Worm (Caenorhabditis elegans) whole organism, L2 larva: ENCODE measurements around the gene T25E4.2.

Experiments used
- C34F6.9 ChIP-seq: fragments of 150-350 bp; optimal IDR thresholded peaks from 2 replicates; lab custom pipeline; 2014; ENCODE audit warnings: missing biosample characterization, missing genetic modification characterization
- F13H6.1 ChIP-seq: sonication (generic microtip); optimal IDR thresholded peaks from 2 replicates; lab custom pipeline; 2016; ENCODE audit warnings: missing genetic modification characterization, missing compliant biosample characterization
- R02D3.7 ChIP-seq: fragments of 150-350 bp; optimal IDR thresholded peaks from 2 replicates; lab custom pipeline; 2014; ENCODE audit warnings: missing biosample characterization, missing genetic modification characterization
- Y55F3AM.14 ChIP-seq: fragments of 200-800 bp; sonication (Bioruptor generic); optimal IDR thresholded peaks from 2 replicates; lab custom pipeline; 2018; ENCODE audit warnings: mild to moderate bottlenecking, missing genetic modification characterization, missing compliant biosample characterization
- alr-1 ChIP-seq: fragments of 150-350 bp; optimal IDR thresholded peaks from 2 replicates; lab custom pipeline; 2014; ENCODE audit warnings: missing biosample characterization, missing genetic modification characterization
- aly-2 ChIP-seq: fragments of 150-350 bp; optimal IDR thresholded peaks from 2 replicates; lab custom pipeline; 2014; ENCODE audit warnings: missing biosample characterization, missing genetic modification characterization
- ama-1 ChIP-seq: fragments of 150-350 bp; optimal IDR thresholded peaks from 2 replicates; lab custom pipeline; 2018; ENCODE audit warnings: inconsistent platforms
- blmp-1 ChIP-seq: sonication (generic microtip); optimal IDR thresholded peaks from 2 replicates; lab custom pipeline; 2017; ENCODE audit warnings: missing genetic modification characterization, mild to moderate bottlenecking, missing compliant biosample characterization, antibody characterized with exemption, moderate library complexity; ENCODE audit not compliant: insufficient read depth
- ceh-82 ChIP-seq: fragments of 150-350 bp; optimal IDR thresholded peaks from 2 replicates; lab custom pipeline; 2014; ENCODE audit warnings: missing biosample characterization, missing genetic modification characterization
- crh-2 ChIP-seq: sonication (generic microtip); optimal IDR thresholded peaks from 2 replicates; lab custom pipeline; 2017; ENCODE audit warnings: missing biosample characterization, missing genetic modification characterization
- egl-27 ChIP-seq: sonication (generic microtip); optimal IDR thresholded peaks from 3 replicates; lab custom pipeline; 2017; ENCODE audit warnings: missing biosample characterization, missing genetic modification reagents, missing genetic modification characterization
- elt-1 ChIP-seq: fragments of 150-350 bp; optimal IDR thresholded peaks from 2 replicates; lab custom pipeline; 2014; ENCODE audit warnings: missing biosample characterization, missing genetic modification characterization
- elt-3 ChIP-seq: sonication (generic microtip); optimal IDR thresholded peaks from 2 replicates; lab custom pipeline; 2017; ENCODE audit warnings: missing biosample characterization, missing genetic modification characterization
- fos-1 ChIP-seq: fragments of 150-350 bp; optimal IDR thresholded peaks from 2 replicates; lab custom pipeline; 2014; ENCODE audit warnings: missing biosample characterization, missing genetic modification characterization
- gmeb-1 ChIP-seq: fragments of 150-350 bp; optimal IDR thresholded peaks from 2 replicates; lab custom pipeline; 2014; ENCODE audit warnings: missing biosample characterization, missing genetic modification characterization
- lin-11 ChIP-seq: fragments of 150-350 bp; sonication (generic microtip); optimal IDR thresholded peaks from 2 replicates; lab custom pipeline; 2014; ENCODE audit warnings: missing biosample characterization, missing genetic modification characterization, inconsistent platforms, mixed read lengths
- lin-13 ChIP-seq: fragments of 150-350 bp; optimal IDR thresholded peaks from 2 replicates; lab custom pipeline; 2014; ENCODE audit warnings: missing biosample characterization, missing genetic modification reagents, missing genetic modification characterization
- lin-39 ChIP-seq: fragments of 150-350 bp; optimal IDR thresholded peaks from 2 replicates; lab custom pipeline; 2014; ENCODE audit warnings: missing biosample characterization, missing genetic modification reagents, missing genetic modification characterization
- lsy-2 ChIP-seq, 2 experiments: fragments of 150-350 bp in 1 of 2; sonication (generic microtip) in 1 of 2; optimal IDR thresholded peaks; 2 replicates each; lab custom pipeline; 2014 to 2017; ENCODE audit warnings: missing biosample characterization in 2 of 2, missing genetic modification characterization in 2 of 2
- mab-5 ChIP-seq: fragments of 150-350 bp; optimal IDR thresholded peaks from 2 replicates; lab custom pipeline; 2014; ENCODE audit warnings: missing biosample characterization, missing genetic modification characterization
- mbf-1 ChIP-seq: sonication (generic microtip); optimal IDR thresholded peaks from 2 replicates; lab custom pipeline; 2017; ENCODE audit warnings: missing biosample characterization, missing genetic modification characterization
- mdl-1 ChIP-seq, 2 experiments: fragments of 150-350 bp in 1 of 2; sonication (generic microtip) in 1 of 2; optimal IDR thresholded peaks; 2 replicates each; lab custom pipeline; 2017; ENCODE audit warnings: missing biosample characterization in 2 of 2, missing genetic modification characterization in 2 of 2
- nhr-10 ChIP-seq: sonication (generic microtip); optimal IDR thresholded peaks from 2 replicates; lab custom pipeline; 2017; ENCODE audit warnings: missing biosample characterization, missing genetic modification characterization
- nhr-11 ChIP-seq: fragments of 150-350 bp; optimal IDR thresholded peaks from 2 replicates; lab custom pipeline; 2014; ENCODE audit warnings: missing biosample characterization, missing genetic modification characterization
- nhr-12 ChIP-seq: fragments of 150-350 bp; optimal IDR thresholded peaks from 2 replicates; lab custom pipeline; 2014; ENCODE audit warnings: missing biosample characterization, missing genetic modification characterization
- nhr-129 ChIP-seq: fragments of 150-350 bp; optimal IDR thresholded peaks from 2 replicates; lab custom pipeline; 2014; ENCODE audit warnings: missing biosample characterization, missing genetic modification characterization
- nhr-21 ChIP-seq: fragments of 150-350 bp; optimal IDR thresholded peaks from 2 replicates; lab custom pipeline; 2014; ENCODE audit warnings: missing biosample characterization, missing genetic modification characterization
- nhr-23 ChIP-seq: fragments of 150-350 bp; optimal IDR thresholded peaks from 2 replicates; lab custom pipeline; 2014; ENCODE audit warnings: missing biosample characterization, missing genetic modification reagents, missing genetic modification characterization
- nhr-237 ChIP-seq: fragments of 150-350 bp; optimal IDR thresholded peaks from 2 replicates; lab custom pipeline; 2014; ENCODE audit warnings: missing biosample characterization, missing genetic modification characterization
- nhr-25 ChIP-seq: fragments of 150-350 bp; sonication (generic microtip); optimal IDR thresholded peaks from 3 replicates; lab custom pipeline; 2014; ENCODE audit warnings: missing biosample characterization, missing genetic modification characterization
- nhr-6 ChIP-seq: fragments of 150-350 bp; optimal IDR thresholded peaks from 2 replicates; lab custom pipeline; 2014; ENCODE audit warnings: missing biosample characterization, missing genetic modification characterization
- nhr-77 ChIP-seq: fragments of 150-350 bp; optimal IDR thresholded peaks from 2 replicates; lab custom pipeline; 2014; ENCODE audit warnings: missing biosample characterization, missing genetic modification characterization
- peb-1 ChIP-seq: fragments of 150-350 bp; optimal IDR thresholded peaks from 2 replicates; lab custom pipeline; 2014; ENCODE audit warnings: missing biosample characterization, missing genetic modification characterization
- sem-4 ChIP-seq: fragments of 150-350 bp; optimal IDR thresholded peaks from 2 replicates; lab custom pipeline; 2014; ENCODE audit warnings: missing biosample characterization, missing genetic modification reagents, missing genetic modification characterization
- sma-3 ChIP-seq: sonication (generic microtip); optimal IDR thresholded peaks from 2 replicates; lab custom pipeline; 2016; ENCODE audit warnings: missing genetic modification reagents, missing genetic modification characterization, missing compliant biosample characterization
- snpc-4 ChIP-seq: fragments of 150-350 bp; optimal IDR thresholded peaks from 2 replicates; lab custom pipeline; 2014; ENCODE audit warnings: missing biosample characterization, missing genetic modification characterization
- unc-39 ChIP-seq: fragments of 150-350 bp; optimal IDR thresholded peaks from 2 replicates; lab custom pipeline; 2014; ENCODE audit warnings: missing biosample characterization, missing genetic modification characterization
- unc-55 ChIP-seq: fragments of 150-350 bp; sonication (generic microtip); optimal IDR thresholded peaks from 3 replicates; lab custom pipeline; 2014; ENCODE audit warnings: missing biosample characterization, missing genetic modification reagents, missing genetic modification characterization
- unc-62 ChIP-seq: fragments of 150-350 bp; optimal IDR thresholded peaks from 2 replicates; lab custom pipeline; 2014; ENCODE audit warnings: missing biosample characterization, missing genetic modification reagents, missing genetic modification characterization
- ztf-1 ChIP-seq: fragments of 200-800 bp; sonication (Bioruptor generic); conservative IDR thresholded peaks from 2 replicates; pipeline ENCODE4 v1.3.6; 2022; ENCODE audit warnings: missing genetic modification characterization, missing compliant biosample characterization
- ztf-11 ChIP-seq: sonication (generic microtip); optimal IDR thresholded peaks from 2 replicates; lab custom pipeline; 2017; ENCODE audit warnings: missing biosample characterization, missing genetic modification characterization

Gene T25E4.2

ce11 chrII:5599326-5600044 lies 17.3 kb upstream of the T25E4.2 start, which contains the start of gene C17G10.10 (continued):
- TF ChIP-seq sma-3, result peak; percentile 87
- peak; percentile 72 for TF ChIP-seq egl-27 (tag; lab: Kevin White, UChicago)
- peak; percentile 53 for TF ChIP-seq lin-13 (GFP tag; lab: Kevin White, UChicago)
- TF ChIP-seq, all 48 proteins: peak for 21

ce11 chrII:5596247-5596646 lies 14.0 kb upstream of the T25E4.2 start, which contains the start of gene C17G10.1:
TSS of gene C17G10.1 (plus strand) at chrII:5596547.
- TF ChIP-seq blmp-1 (tag; lab: Kevin White, UChicago), result no peak
- no peak for TF ChIP-seq mab-5 (tag; lab: Kevin White, UChicago)
- TF ChIP-seq Y55F3AM.14 (GFP tag; lab: Kevin White, UChicago), result no peak
- TF ChIP-seq ztf-11 (tag; lab: Kevin White, UChicago), result no peak
- TF ChIP-seq mdl-1 (tag; optimal IDR thresholded peaks at IDR 0.05; lab: Kevin White, UChicago), result no peak
- no peak for TF ChIP-seq peb-1
- no peak for TF ChIP-seq nhr-6 (tag; lab: Kevin White, UChicago)
- TF ChIP-seq nhr-237 (tag; lab: Kevin White, UChicago), result no peak
- TF ChIP-seq F13H6.1 (tag; lab: Kevin White, UChicago), result no peak
- no peak for TF ChIP-seq nhr-25
- no peak for TF ChIP-seq crh-2 (tag; lab: Kevin White, UChicago)

- TF ChIP-seq nhr-23, result no peak
- no peak for TF ChIP-seq R02D3.7
- no peak for TF ChIP-seq ztf-1
- TF ChIP-seq mbf-1 (tag; lab: Kevin White, UChicago), result no peak
- TF ChIP-seq lin-13 (GFP tag; lab: Kevin White, UChicago), result peak; percentile 27
- no peak for TF ChIP-seq mab-5 (tag; lab: Kevin White, UChicago)
- peak; percentile 27 for TF ChIP-seq nhr-129
- no peak for TF ChIP-seq lin-11 (tag; lab: Kevin White, UChicago)
- no peak for TF ChIP-seq nhr-237 (tag; lab: Kevin White, UChicago)
- no peak for TF ChIP-seq elt-3 (tag; lab: Kevin White, UChicago)
- TF ChIP-seq unc-55 (GFP tag; lab: Kevin White, UChicago), result peak; percentile 76
- no peak for TF ChIP-seq egl-27 (tag; lab: Kevin White, UChicago)
- peak; percentile 28 for TF ChIP-seq crh-2 (tag; lab: Kevin White, UChicago)
- peak; percentile 22 for TF ChIP-seq nhr-25
- TF ChIP-seq alr-1 (tag; lab: Kevin White, UChicago), result no peak
- peak in 1 of 2 experiments; percentile 66 for TF ChIP-seq lsy-2 (tag; optimal IDR thresholded peaks at IDR 0.05; lab: Kevin White, UChicago)
- TF ChIP-seq F13H6.1 (tag; lab: Kevin White, UChicago), result peak; percentile 4
- peak; percentile 68 for TF ChIP-seq C34F6.9 (tag; lab: Kevin White, UChicago)
- TF ChIP-seq nhr-21 (tag; lab: Kevin White, UChicago), result no peak
- no peak for TF ChIP-seq ama-1 (lab: Kevin White, UChicago)
- TF ChIP-seq sma-3, result peak; percentile 20
- TF ChIP-seq fos-1 (tag; lab: Kevin White, UChicago), result peak; percentile 25
- no peak for TF ChIP-seq unc-39 (tag; lab: Kevin White, UChicago)
- TF ChIP-seq lin-39 (tag; lab: Kevin White, UChicago), result no peak
- no peak for TF ChIP-seq nhr-10
- no peak for TF ChIP-seq gmeb-1 (tag; lab: Kevin White, UChicago)
Observed at ce11 chrII:5594210-5594764, 12.1 kb upstream of the T25E4.2 start, which contains the start of gene ttc-4. TSS of gene ttc-4 (plus strand) at chrII:5594714.

- TF ChIP-seq nhr-11 (tag; lab: Kevin White, UChicago) (no peak), nhr-237 (tag; lab: Kevin White, UChicago) (no peak), lin-13 (GFP tag; lab: Kevin White, UChicago) (peak; percentile 57), sem-4 (peak; percentile 88), elt-1 (tag; lab: Kevin White, UChicago) (no peak), unc-55 (GFP tag; lab: Kevin White, UChicago) (peak; percentile 28), nhr-12 (no peak), Y55F3AM.14 (GFP tag; lab: Kevin White, UChicago) (no peak), nhr-129 (peak; percentile 94), fos-1 (tag; lab: Kevin White, UChicago) (peak; percentile 91), egl-27 (tag; lab: Kevin White, UChicago) (peak; percentile 21), blmp-1 (tag; lab: Kevin White, UChicago) (peak; percentile 73), nhr-21 (tag; lab: Kevin White, UChicago) (peak; percentile 41), sma-3 (peak; percentile 85), ceh-82 (tag; lab: Kevin White, UChicago) (no peak), F13H6.1 (tag; lab: Kevin White, UChicago) (peak; percentile 86), unc-62 (GFP tag; lab: Kevin White, UChicago) (no peak), R02D3.7 (no peak), unc-39 (tag; lab: Kevin White, UChicago) (no peak), mab-5 (tag; lab: Kevin White, UChicago) (peak; percentile 35), nhr-25 (peak; percentile 87), ztf-11 (tag; lab: Kevin White, UChicago) (no peak), nhr-77 (tag; lab: Kevin White, UChicago) (no peak), snpc-4 (tag; lab: Kevin White, UChicago) (peak; percentile 74), lin-11 (tag; lab: Kevin White, UChicago) (peak; percentile 33), C34F6.9 (tag; lab: Kevin White, UChicago) (peak; percentile 82), peb-1 (no peak), nhr-6 (tag; lab: Kevin White, UChicago) (peak; percentile 87), aly-2 (tag; lab: Kevin White, UChicago) (no peak)
Observed at ce11 chrII:5593377-5593932, 11.2 kb upstream of the T25E4.2 start, which contains the start of gene cdc-14. TSS of gene cdc-14 (minus strand) at chrII:5593427.
